Worm (Caenorhabditis elegans) whole organism, L2 larva: ENCODE data around the gene M117.4.

Experiments used
- C34F6.9 ChIP-seq: fragments of 150-350 bp; optimal IDR thresholded peaks from 2 replicates; lab custom pipeline; 2014; ENCODE audit warnings: missing biosample characterization, missing genetic modification characterization
- elt-1 ChIP-seq: fragments of 150-350 bp; optimal IDR thresholded peaks from 2 replicates; lab custom pipeline; 2014; ENCODE audit warnings: missing biosample characterization, missing genetic modification characterization
- lin-13 ChIP-seq: fragments of 150-350 bp; optimal IDR thresholded peaks from 2 replicates; lab custom pipeline; 2014; ENCODE audit warnings: missing biosample characterization, missing genetic modification reagents, missing genetic modification characterization
- lsy-2 ChIP-seq, 2 experiments: fragments of 150-350 bp in 1 of 2; sonication (generic microtip) in 1 of 2; optimal IDR thresholded peaks; 2 replicates each; lab custom pipeline; 2014 to 2017; ENCODE audit warnings: missing biosample characterization in 2 of 2, missing genetic modification characterization in 2 of 2
- skn-1 ChIP-seq: sonication (generic microtip); optimal IDR thresholded peaks from 2 replicates; lab custom pipeline; 2017; ENCODE audit warnings: missing biosample characterization, missing genetic modification characterization
- sma-9 ChIP-seq, 2 experiments: fragments of 150-350 bp in 1 of 2; sonication (generic microtip) in 1 of 2; optimal IDR thresholded peaks; 2 replicates each; lab custom pipeline; 2014 to 2016; ENCODE audit warnings: missing genetic modification characterization in 2 of 2, mild to moderate bottlenecking in 1 of 2, missing biosample characterization in 1 of 2, missing compliant biosample characterization in 1 of 2, missing genetic modification reagents in 1 of 2, moderate library complexity in 1 of 2
- snpc-4 ChIP-seq: fragments of 150-350 bp; optimal IDR thresholded peaks from 2 replicates; lab custom pipeline; 2014; ENCODE audit warnings: missing biosample characterization, missing genetic modification characterization

DNA sequence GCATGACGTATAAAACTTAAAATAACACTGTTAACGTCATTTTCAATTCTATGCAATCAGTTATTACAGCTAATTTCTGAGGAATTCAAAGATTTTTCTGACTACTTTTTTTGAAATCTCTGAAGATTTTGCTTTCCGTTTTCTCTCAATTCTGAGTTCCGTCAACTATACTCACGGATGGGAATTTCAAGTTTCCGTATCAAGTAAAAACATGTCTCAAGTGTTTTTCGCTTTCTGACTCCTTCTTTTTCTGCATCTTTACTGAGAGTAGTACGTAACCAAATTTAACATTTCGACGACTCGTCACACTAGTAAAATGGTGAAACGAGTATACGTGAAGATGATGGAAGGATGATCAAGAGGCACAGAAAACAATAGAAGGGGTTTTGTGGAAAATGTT is 36.5 kb downstream of the M117.4 start:
- TF ChIP-seq lin-13 (no peak), elt-1 (tag; lab: Kevin White, UChicago) (no peak), C34F6.9 (tag; lab: Kevin White, UChicago) (no peak), sma-9 (GFP tag; optimal IDR thresholded peaks at IDR 0.05; lab: Kevin White, UChicago) (no peak), sma-9 (tag; optimal IDR thresholded peaks at IDR 0.05; lab: Kevin White, UChicago) (no peak), snpc-4 (tag; lab: Kevin White, UChicago) (no peak), lsy-2 (tag; optimal IDR thresholded peaks at IDR 0.05; lab: Kevin White, UChicago) (no peak), skn-1 (tag; lab: Kevin White, UChicago) (no peak)
